Fruit fly (Drosophila melanogaster): ENCODE data around the gene CG43867.

The CG43867 gene

dm6 chrX:927863-928257 is at the start of gene CG43867, which contains the start of gene MED22:
Gene CG43867, minus strand, starts transcription at chrX:927975.
Gene MED22, plus strand, starts transcription at chrX:928139.
- no peak for TF ChIP-seq psq (optimal IDR thresholded peaks at IDR 0.05)
- TF ChIP-seq h (optimal IDR thresholded peaks at IDR 0.05) = no peak
- TF ChIP-seq ttk (optimal IDR thresholded peaks at IDR 0.05) = no peak
- TF ChIP-seq Myc (optimal IDR thresholded peaks at IDR 0.05) = no peak

dm6 chrX:966818-967217 is 39.0 kb upstream of the CG43867 start:
- TF ChIP-seq psq (optimal IDR thresholded peaks at IDR 0.05) (no peak), Myc (optimal IDR thresholded peaks at IDR 0.05) (no peak), Sin3A (optimal IDR thresholded peaks at IDR 0.05) (no peak), ttk (optimal IDR thresholded peaks at IDR 0.05) (no peak), h (optimal IDR thresholded peaks at IDR 0.05) (no peak)

- TF ChIP-seq Sin3A (optimal IDR thresholded peaks at IDR 0.05) (no peak), psq (optimal IDR thresholded peaks at IDR 0.05) (no peak), Myc (optimal IDR thresholded peaks at IDR 0.05) (no peak), ttk (optimal IDR thresholded peaks at IDR 0.05) (no peak), insv (optimal IDR thresholded peaks at IDR 0.05) (no peak), h (optimal IDR thresholded peaks at IDR 0.05) (no peak)
Observed at dm6 chrX:964012-964411, 36.2 kb upstream of the CG43867 start.

dm6 chrX:955873-956272 is 28.1 kb upstream of the CG43867 start:
- no peak for TF ChIP-seq ttk (optimal IDR thresholded peaks at IDR 0.05)
- no peak for TF ChIP-seq Myc (optimal IDR thresholded peaks at IDR 0.05)

- TF ChIP-seq Sin3A (optimal IDR thresholded peaks at IDR 0.05) (no peak), h (optimal IDR thresholded peaks at IDR 0.05) (no peak), ttk (optimal IDR thresholded peaks at IDR 0.05) (no peak), psq (optimal IDR thresholded peaks at IDR 0.05) (no peak), insv (optimal IDR thresholded peaks at IDR 0.05) (no peak), Myc (optimal IDR thresholded peaks at IDR 0.05) (no peak)
Observed at dm6 chrX:953807-954206, 26.0 kb upstream of the CG43867 start.

dm6 chrX:951800-952199 is 24.0 kb upstream of the CG43867 start, which contains the start of gene CG3690:
Gene CG3690, minus strand, starts transcription at chrX:951900.
- TF ChIP-seq psq (optimal IDR thresholded peaks at IDR 0.05) (no peak), h (optimal IDR thresholded peaks at IDR 0.05) (no peak), Sin3A (optimal IDR thresholded peaks at IDR 0.05) (no peak), insv (optimal IDR thresholded peaks at IDR 0.05) (no peak), ttk (optimal IDR thresholded peaks at IDR 0.05) (no peak), Myc (optimal IDR thresholded peaks at IDR 0.05) (no peak)

- TF ChIP-seq psq (optimal IDR thresholded peaks at IDR 0.05) = no peak
- no peak for TF ChIP-seq ttk (optimal IDR thresholded peaks at IDR 0.05)
- no peak for TF ChIP-seq Myc (optimal IDR thresholded peaks at IDR 0.05)
- TF ChIP-seq h (optimal IDR thresholded peaks at IDR 0.05) = no peak
- TF ChIP-seq insv (optimal IDR thresholded peaks at IDR 0.05) = no peak
- no peak for TF ChIP-seq Sin3A (optimal IDR thresholded peaks at IDR 0.05)
Observed at dm6 chrX:948285-948556, 20.4 kb upstream of the CG43867 start.

dm6 chrX:947450-948284 is 19.9 kb upstream of the CG43867 start, which contains the start of gene CG3699:
Gene CG3699, minus strand, starts transcription at chrX:947500.
- TF ChIP-seq ttk (optimal IDR thresholded peaks at IDR 0.05) (no peak), h (optimal IDR thresholded peaks at IDR 0.05) (no peak), psq (optimal IDR thresholded peaks at IDR 0.05) (no peak), insv (optimal IDR thresholded peaks at IDR 0.05) (no peak), Sin3A (optimal IDR thresholded peaks at IDR 0.05) (no peak), Myc (optimal IDR thresholded peaks at IDR 0.05) (no peak)

dm6 chrX:946162-946561 is 18.4 kb upstream of the CG43867 start:
- TF ChIP-seq Sin3A (optimal IDR thresholded peaks at IDR 0.05) = no peak
- no peak for TF ChIP-seq psq (optimal IDR thresholded peaks at IDR 0.05)
- no peak for TF ChIP-seq ttk (optimal IDR thresholded peaks at IDR 0.05)
- TF ChIP-seq Myc (optimal IDR thresholded peaks at IDR 0.05) = no peak
- no peak for TF ChIP-seq insv (optimal IDR thresholded peaks at IDR 0.05)
- no peak for TF ChIP-seq h (optimal IDR thresholded peaks at IDR 0.05)

- TF ChIP-seq h (optimal IDR thresholded peaks at IDR 0.05) (no peak), insv (optimal IDR thresholded peaks at IDR 0.05) (no peak), ttk (optimal IDR thresholded peaks at IDR 0.05) (no peak), psq (optimal IDR thresholded peaks at IDR 0.05) (no peak), Sin3A (optimal IDR thresholded peaks at IDR 0.05) (no peak), Myc (optimal IDR thresholded peaks at IDR 0.05) (no peak)
Observed at dm6 chrX:945446-946013, 17.8 kb upstream of the CG43867 start, which contains the start of gene CG3703. Gene CG3703, minus strand, starts transcription at chrX:945773.

- TF ChIP-seq Myc (optimal IDR thresholded peaks at IDR 0.05) = no peak
- TF ChIP-seq Sin3A (optimal IDR thresholded peaks at IDR 0.05) = no peak
- no peak for TF ChIP-seq h (optimal IDR thresholded peaks at IDR 0.05)
- no peak for TF ChIP-seq insv (optimal IDR thresholded peaks at IDR 0.05)
- TF ChIP-seq psq (optimal IDR thresholded peaks at IDR 0.05) = no peak
- no peak for TF ChIP-seq ttk (optimal IDR thresholded peaks at IDR 0.05)
Observed at dm6 chrX:940580-941184, 12.9 kb upstream of the CG43867 start, which contains the start of the genes CG3704 and mus81. Gene CG3704, minus strand, starts transcription at chrX:940805. Gene mus81, plus strand, starts transcription at chrX:941075.

- TF ChIP-seq Myc (optimal IDR thresholded peaks at IDR 0.05) (no peak), Sin3A (optimal IDR thresholded peaks at IDR 0.05) (no peak)
Observed at dm6 chrX:935901-936207, 8.1 kb upstream of the CG43867 start.
